Worm (Caenorhabditis elegans) whole organism, L4 larva: ENCODE data around the gene T22F3.8.

ENCODE experiments used
- aly-2 ChIP-seq: sonication (generic microtip); optimal IDR thresholded peaks from 2 replicates; lab custom pipeline; 2018; ENCODE audit warnings: missing biosample characterization, missing genetic modification characterization
- ama-1 ChIP-seq: fragments of 150-350 bp; optimal IDR thresholded peaks from 2 replicates; lab custom pipeline; 2014; ENCODE audit warnings: inconsistent platforms, mixed read lengths
- attf-4 ChIP-seq: sonication (generic microtip); optimal IDR thresholded peaks from 3 replicates; lab custom pipeline; 2017; ENCODE audit warnings: missing biosample characterization, missing genetic modification characterization
- hmg-1.1 ChIP-seq: fragments of 200-800 bp; sonication (Bioruptor generic); IDR thresholded peaks from 2 replicates; pipeline ENCODE4 v1.3.6; 2022; ENCODE audit warnings: missing genetic modification reagents, missing genetic modification characterization, missing compliant biosample characterization
- lsy-2 ChIP-seq, 2 experiments: fragments of 150-350 bp in 1 of 2; sonication (generic microtip) in 1 of 2; optimal IDR thresholded peaks; 2 replicates each; lab custom pipeline; 2014 to 2017; ENCODE audit warnings: missing biosample characterization in 2 of 2, missing genetic modification characterization in 2 of 2
- nhr-25 ChIP-seq: sonication (generic microtip); optimal IDR thresholded peaks from 2 replicates; lab custom pipeline; 2017; ENCODE audit warnings: missing genetic modification characterization, mild to moderate bottlenecking, missing compliant biosample characterization, antibody characterized with exemption, moderate library complexity, borderline replicate concordance; ENCODE audit not compliant: insufficient read depth
- unc-39 ChIP-seq: sonication (generic microtip); optimal IDR thresholded peaks from 2 replicates; lab custom pipeline; 2017; ENCODE audit warnings: missing biosample characterization, missing genetic modification characterization

ce11 chrV:3644193-3644693, 39.0 kb upstream of the T22F3.8 start, which contains the start of gene F59B1.8:
- TF ChIP-seq aly-2 (tag; lab: Kevin White, UChicago) (no peak), ama-1 (lab: Kevin White, UChicago) (no peak), lsy-2 (tag; optimal IDR thresholded peaks at IDR 0.05; lab: Kevin White, UChicago) (peak; percentile 8 to 64), nhr-25 (tag; lab: Kevin White, UChicago) (no peak), unc-39 (tag; lab: Kevin White, UChicago) (no peak), hmg-1.1 (GFP tag; lab: Robert Waterston, UW) (no peak), attf-4 (tag; lab: Kevin White, UChicago) (no peak)
